Worm (Caenorhabditis elegans) whole organism, late embryonic: ENCODE results near the gene F59A6.10.

Source experiments
- C08G9.2 ChIP-seq: sonication (generic microtip); optimal IDR thresholded peaks from 2 replicates; lab custom pipeline; 2016; ENCODE audit warnings: mild to moderate bottlenecking, missing genetic modification characterization, moderate library complexity, missing compliant biosample characterization
- C38D4.7 ChIP-seq: fragments of 200-800 bp; sonication (Bioruptor generic); optimal IDR thresholded peaks from 2 replicates; lab custom pipeline; 2018; ENCODE audit warnings: mild to moderate bottlenecking, missing genetic modification characterization, moderate library complexity, missing compliant biosample characterization
- K02D7.2 ChIP-seq: sonication (generic microtip); optimal IDR thresholded peaks from 2 replicates; lab custom pipeline; 2017; ENCODE audit warnings: mild to moderate bottlenecking, missing genetic modification characterization, missing compliant biosample characterization
- K09A11.1 ChIP-seq: sonication (generic microtip); optimal IDR thresholded peaks from 2 replicates; lab custom pipeline; 2017; ENCODE audit warnings: antibody characterized with exemption, mild to moderate bottlenecking, missing genetic modification characterization, missing compliant biosample characterization; ENCODE audit not compliant: insufficient read depth
- ahr-1 ChIP-seq: sonication (generic microtip); optimal IDR thresholded peaks from 2 replicates; lab custom pipeline; 2016; ENCODE audit warnings: missing genetic modification characterization, missing compliant biosample characterization
- ama-1 ChIP-seq: fragments of 150-350 bp; optimal IDR thresholded peaks from 2 replicates; lab custom pipeline; 2014
- ceh-14 ChIP-seq: sonication (generic microtip); optimal IDR thresholded peaks from 2 replicates; lab custom pipeline; 2016; ENCODE audit warnings: missing genotype, missing genetic modification characterization, missing compliant biosample characterization
- ceh-18 ChIP-seq: sonication (generic microtip); optimal IDR thresholded peaks from 2 replicates; lab custom pipeline; 2016; ENCODE audit warnings: missing genetic modification characterization, missing compliant biosample characterization
- ceh-19 ChIP-seq: fragments of 200-800 bp; sonication (Bioruptor generic); optimal IDR thresholded peaks from 2 replicates; lab custom pipeline; 2018; ENCODE audit warnings: mild to moderate bottlenecking, missing genetic modification characterization, missing compliant biosample characterization
- ceh-24 ChIP-seq: sonication (generic microtip); optimal IDR thresholded peaks from 2 replicates; lab custom pipeline; 2016; ENCODE audit warnings: mild to moderate bottlenecking, missing genetic modification characterization, missing compliant biosample characterization
- ceh-30 ChIP-seq: fragments of 150-350 bp; optimal IDR thresholded peaks from 2 replicates; lab custom pipeline; 2014; ENCODE audit warnings: missing biosample characterization, missing genetic modification characterization
- ceh-31 ChIP-seq: sonication (generic microtip); optimal IDR thresholded peaks from 2 replicates; lab custom pipeline; 2016; ENCODE audit warnings: missing genetic modification characterization, missing compliant biosample characterization
- ceh-34 ChIP-seq: sonication (generic microtip); optimal IDR thresholded peaks from 2 replicates; lab custom pipeline; 2016; ENCODE audit warnings: mild to moderate bottlenecking, missing genetic modification characterization, missing compliant biosample characterization
- ceh-48 ChIP-seq: sonication (generic microtip); optimal IDR thresholded peaks from 2 replicates; lab custom pipeline; 2016; ENCODE audit warnings: missing genetic modification characterization, inconsistent platforms, missing compliant biosample characterization
- ceh-6 ChIP-seq: fragments of 200-800 bp; sonication (Bioruptor generic); optimal IDR thresholded peaks from 2 replicates; lab custom pipeline; 2018; ENCODE audit warnings: mild to moderate bottlenecking, missing genetic modification characterization, missing compliant biosample characterization
- ceh-9 ChIP-seq: sonication (generic microtip); optimal IDR thresholded peaks from 2 replicates; lab custom pipeline; 2016; ENCODE audit warnings: mild to moderate bottlenecking, missing genetic modification characterization, inconsistent platforms, missing compliant biosample characterization
- che-1 ChIP-seq: sonication (generic microtip); optimal IDR thresholded peaks from 2 replicates; lab custom pipeline; 2016; ENCODE audit warnings: mild to moderate bottlenecking, missing genetic modification characterization, missing compliant biosample characterization
- dmd-4 ChIP-seq: sonication (generic microtip); optimal IDR thresholded peaks from 2 replicates; lab custom pipeline; 2016; ENCODE audit warnings: borderline replicate concordance, missing genetic modification characterization, missing compliant biosample characterization
- ets-4 ChIP-seq: sonication (generic microtip); optimal IDR thresholded peaks from 2 replicates; lab custom pipeline; 2016; ENCODE audit warnings: missing genetic modification characterization, missing compliant biosample characterization
- fkh-10 ChIP-seq: fragments of 150-350 bp; optimal IDR thresholded peaks from 2 replicates; lab custom pipeline; 2014; ENCODE audit warnings: missing biosample characterization, missing genetic modification reagents, missing genetic modification characterization
- fkh-6 ChIP-seq: sonication (generic microtip); optimal IDR thresholded peaks from 2 replicates; lab custom pipeline; 2016; ENCODE audit warnings: missing genetic modification characterization, missing compliant biosample characterization
- hlh-15 ChIP-seq: sonication (generic microtip); optimal IDR thresholded peaks from 2 replicates; lab custom pipeline; 2016; ENCODE audit warnings: missing genetic modification characterization, missing compliant biosample characterization
- hlh-30 ChIP-seq: sonication (generic microtip); optimal IDR thresholded peaks from 2 replicates; lab custom pipeline; 2017; ENCODE audit warnings: antibody characterized with exemption, missing genetic modification characterization, missing compliant biosample characterization; ENCODE audit not compliant: insufficient read depth
- lim-6 ChIP-seq: sonication (generic microtip); optimal IDR thresholded peaks from 2 replicates; lab custom pipeline; 2016; ENCODE audit warnings: missing genetic modification characterization, missing compliant biosample characterization
- madf-2 ChIP-seq: sonication (generic microtip); optimal IDR thresholded peaks from 2 replicates; lab custom pipeline; 2017; ENCODE audit warnings: missing genetic modification characterization, missing compliant biosample characterization
- mec-3 ChIP-seq: sonication (generic microtip); optimal IDR thresholded peaks from 2 replicates; lab custom pipeline; 2016; ENCODE audit warnings: borderline replicate concordance, missing genetic modification characterization, missing compliant biosample characterization
- npax-4 ChIP-seq: sonication (generic microtip); optimal IDR thresholded peaks from 2 replicates; lab custom pipeline; 2016; ENCODE audit warnings: missing genetic modification characterization, missing compliant biosample characterization
- odd-2 ChIP-seq: sonication (generic microtip); optimal IDR thresholded peaks from 2 replicates; lab custom pipeline; 2017; ENCODE audit warnings: antibody characterized with exemption, mild to moderate bottlenecking, missing genetic modification characterization, missing compliant biosample characterization
- pag-3 ChIP-seq: sonication (generic microtip); optimal IDR thresholded peaks from 2 replicates; lab custom pipeline; 2016; ENCODE audit warnings: missing compliant biosample characterization, missing genetic modification characterization, borderline replicate concordance
- pat-9 ChIP-seq: fragments of 200-800 bp; sonication (Bioruptor generic); optimal IDR thresholded peaks from 2 replicates; lab custom pipeline; 2018; ENCODE audit warnings: mild to moderate bottlenecking, missing genetic modification characterization, moderate library complexity, missing compliant biosample characterization
- pax-1 ChIP-seq: fragments of 150-350 bp; optimal IDR thresholded peaks from 2 replicates; lab custom pipeline; 2014; ENCODE audit warnings: missing biosample characterization, missing genetic modification characterization
- pha-2 ChIP-seq: sonication (generic microtip); optimal IDR thresholded peaks from 2 replicates; lab custom pipeline; 2017; ENCODE audit warnings: mild to moderate bottlenecking, missing genetic modification characterization, missing compliant biosample characterization
- pha-4 ChIP-seq: fragments of 150-350 bp; optimal IDR thresholded peaks from 2 replicates; lab custom pipeline; 2018; ENCODE audit warnings: missing biosample characterization, missing genetic modification reagents, missing genetic modification characterization
- pqm-1 ChIP-seq: sonication (generic microtip); optimal IDR thresholded peaks from 2 replicates; lab custom pipeline; 2016; ENCODE audit warnings: missing genetic modification characterization, missing compliant biosample characterization
- pros-1 ChIP-seq: fragments of 150-350 bp; optimal IDR thresholded peaks from 2 replicates; lab custom pipeline; 2014; ENCODE audit warnings: missing biosample characterization, missing genetic modification reagents, missing genetic modification characterization
- sdc-2 ChIP-seq: sonication (generic microtip); optimal IDR thresholded peaks from 2 replicates; lab custom pipeline; 2016; ENCODE audit warnings: missing genotype, missing genetic modification characterization, missing compliant biosample characterization
- sox-2 ChIP-seq: fragments of 200-800 bp; sonication (Bioruptor generic); IDR thresholded peaks from 2 replicates; pipeline ENCODE4 v1.3.6; 2022; ENCODE audit warnings: missing genetic modification reagents, missing genetic modification characterization, missing compliant biosample characterization
- sox-4 ChIP-seq: sonication (generic microtip); optimal IDR thresholded peaks from 2 replicates; lab custom pipeline; 2017; ENCODE audit warnings: mild to moderate bottlenecking, missing genetic modification characterization, inconsistent platforms, missing compliant biosample characterization
- syd-9 ChIP-seq: sonication (generic microtip); optimal IDR thresholded peaks from 2 replicates; lab custom pipeline; 2016; ENCODE audit warnings: mild to moderate bottlenecking, missing genetic modification characterization, moderate library complexity, missing compliant biosample characterization
- tbx-2 ChIP-seq: sonication (generic microtip); optimal IDR thresholded peaks from 2 replicates; lab custom pipeline; 2016; ENCODE audit warnings: missing genetic modification characterization, missing compliant biosample characterization
- tbx-7 ChIP-seq: sonication (generic microtip); optimal IDR thresholded peaks from 2 replicates; lab custom pipeline; 2016; ENCODE audit warnings: missing genotype, missing genetic modification characterization, missing compliant biosample characterization
- ttx-3 ChIP-seq: sonication (generic microtip); optimal IDR thresholded peaks from 2 replicates; lab custom pipeline; 2016; ENCODE audit warnings: missing genetic modification reagents, missing genetic modification characterization, missing compliant biosample characterization
- unc-42 ChIP-seq: sonication (generic microtip); optimal IDR thresholded peaks from 2 replicates; lab custom pipeline; 2016; ENCODE audit warnings: missing genotype, missing genetic modification characterization, missing compliant biosample characterization
- unc-55 ChIP-seq: sonication (generic microtip); optimal IDR thresholded peaks from 2 replicates; lab custom pipeline; 2017; ENCODE audit warnings: missing biosample characterization, missing genetic modification reagents, missing genetic modification characterization
- unc-86 ChIP-seq: sonication (generic microtip); optimal IDR thresholded peaks from 2 replicates; lab custom pipeline; 2016; ENCODE audit warnings: missing genetic modification characterization, missing compliant biosample characterization
- ztf-16 ChIP-seq: sonication (generic microtip); optimal IDR thresholded peaks from 2 replicates; lab custom pipeline; 2017; ENCODE audit warnings: missing genetic modification characterization, missing compliant biosample characterization

The F59A6.10 gene

DNA sequence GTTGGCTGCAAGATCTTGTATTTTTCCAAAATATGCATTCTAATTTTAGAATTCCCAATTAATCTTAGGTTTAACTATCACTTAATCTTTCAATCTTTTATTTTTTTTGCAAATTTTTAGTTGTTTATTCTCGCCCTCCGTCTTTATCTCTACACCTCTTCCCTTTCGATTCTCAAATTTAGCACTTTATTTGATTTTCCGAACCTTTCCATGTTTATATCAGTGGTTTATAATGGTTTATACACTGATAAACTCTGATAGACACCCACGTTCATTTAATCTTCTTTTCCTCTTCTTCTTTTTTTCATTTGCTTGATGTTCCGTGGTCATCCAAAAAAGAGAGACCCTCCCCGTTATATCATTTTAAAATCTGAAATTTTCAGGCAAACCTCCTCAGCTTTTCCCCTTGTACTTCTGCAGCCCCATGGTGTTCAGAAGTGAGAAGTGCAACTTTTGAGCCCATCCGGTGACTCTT is 18.7 kb downstream of the F59A6.10 start, which contains the start of the genes nsy-1 and F59A6.13:
TSS of gene nsy-1 (plus strand) at position 377 of the 475 bp plus-strand sequence.
TSS of gene F59A6.13 (plus strand) at position 425 of the 475 bp plus-strand sequence.
- no peak for TF ChIP-seq madf-2 (tag; lab: Kevin White, UChicago)
- TF ChIP-seq unc-42 (tag; lab: Kevin White, UChicago) = no peak
- no peak for TF ChIP-seq sdc-2 (tag; lab: Kevin White, UChicago)
- TF ChIP-seq fkh-6 = no peak
- no peak for TF ChIP-seq ceh-34 (tag; lab: Kevin White, UChicago)
- TF ChIP-seq unc-55 (GFP tag; lab: Kevin White, UChicago) = no peak
- no peak for TF ChIP-seq K02D7.2
- no peak for TF ChIP-seq ceh-31 (tag; lab: Kevin White, UChicago)
- TF ChIP-seq tbx-2 = no peak
- TF ChIP-seq sox-2 (GFP tag; lab: Robert Waterston, UW) = no peak
- TF ChIP-seq hlh-30 = no peak
- TF ChIP-seq ceh-18 (tag; lab: Kevin White, UChicago) = no peak
- no peak for TF ChIP-seq ceh-6 (GFP tag; lab: Kevin White, UChicago)
- TF ChIP-seq che-1 (tag; lab: Kevin White, UChicago) = no peak
- TF ChIP-seq, all 69 proteins: peak for 0

DNA sequence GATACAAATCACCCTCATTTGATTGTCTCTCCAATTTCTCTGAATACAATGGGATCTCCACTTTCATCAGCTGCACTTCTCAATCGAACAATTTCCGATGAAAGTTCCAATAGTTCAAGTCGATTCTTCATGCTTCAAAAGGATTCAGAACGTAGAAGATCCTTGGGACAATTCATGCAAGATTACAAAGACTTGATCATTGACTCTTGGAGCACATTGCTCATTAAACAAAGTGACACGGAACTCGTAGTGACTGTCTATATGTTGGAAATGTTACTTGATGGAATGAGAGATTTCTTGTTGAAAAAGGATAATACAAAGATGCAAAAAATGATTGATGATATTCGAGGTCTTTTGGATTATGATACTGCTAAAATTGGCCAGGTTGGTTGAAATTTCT is 24.2 kb downstream of the F59A6.10 start:
- TF ChIP-seq che-1 (tag; lab: Kevin White, UChicago) (no peak), dmd-4 (tag; lab: Kevin White, UChicago) (no peak), fkh-6 (no peak), ama-1 (no peak), syd-9 (tag; lab: Kevin White, UChicago) (no peak), ceh-19 (GFP tag; lab: Kevin White, UChicago) (no peak), C38D4.7 (GFP tag; lab: Kevin White, UChicago) (no peak), madf-2 (tag; lab: Kevin White, UChicago) (no peak), pha-4 (tag; lab: Kevin White, UChicago) (no peak), mec-3 (tag; lab: Kevin White, UChicago) (no peak), ceh-9 (tag; lab: Kevin White, UChicago) (no peak), ttx-3 (tag; lab: Kevin White, UChicago) (no peak), odd-2 (tag; lab: Kevin White, UChicago) (no peak)

ce11 chrII:5031612-5032011 is 27.9 kb downstream of the F59A6.10 start, which contains the start of gene wdr-83:
Gene wdr-83 (minus strand): TSS chrII:5031712.
- TF ChIP-seq sox-4 (tag; lab: Kevin White, UChicago) (no peak), ceh-24 (no peak), C38D4.7 (GFP tag; lab: Kevin White, UChicago) (no peak), syd-9 (tag; lab: Kevin White, UChicago) (no peak), unc-86 (tag; lab: Kevin White, UChicago) (no peak), fkh-10 (GFP tag; lab: Kevin White, UChicago) (no peak), tbx-7 (tag; lab: Kevin White, UChicago) (no peak), K02D7.2 (no peak), ets-4 (no peak), fkh-6 (no peak), ceh-48 (no peak), pha-2 (tag; lab: Kevin White, UChicago) (no peak), che-1 (tag; lab: Kevin White, UChicago) (no peak), pros-1 (no peak), pqm-1 (no peak), pag-3 (tag; lab: Kevin White, UChicago) (no peak)

- TF ChIP-seq hlh-15 (tag; lab: Kevin White, UChicago) (peak; percentile 80), sox-2 (GFP tag; lab: Robert Waterston, UW) (peak; percentile 54), ztf-16 (tag; lab: Kevin White, UChicago) (peak; percentile 86), unc-42 (tag; lab: Kevin White, UChicago) (peak; percentile 78), ahr-1 (tag; lab: Kevin White, UChicago) (peak; percentile 76), pax-1 (no peak), ceh-24 (peak; percentile 72), pat-9 (peak; percentile 88), ceh-19 (GFP tag; lab: Kevin White, UChicago) (peak; percentile 83), ceh-30 (tag; lab: Kevin White, UChicago) (no peak), tbx-7 (tag; lab: Kevin White, UChicago) (peak; percentile 7), lim-6 (tag; lab: Kevin White, UChicago) (no peak), ceh-14 (peak; percentile 77), ets-4 (no peak), npax-4 (tag; lab: Kevin White, UChicago) (peak; percentile 73), K09A11.1 (tag; lab: Kevin White, UChicago) (peak; percentile 78), ttx-3 (tag; lab: Kevin White, UChicago) (peak; percentile 81), ceh-31 (tag; lab: Kevin White, UChicago) (peak; percentile 75), pag-3 (tag; lab: Kevin White, UChicago) (peak; percentile 15), C08G9.2 (tag; lab: Kevin White, UChicago) (peak; percentile 86)
Observed at ce11 chrII:5032669-5033068, 28.9 kb downstream of the F59A6.10 start.
